Worm (Caenorhabditis elegans) whole organism, L3 larva: Measurements from ENCODE around the gene T27A8.7.
"Not testable (repeated sequence)": the region's sequence is repeated elsewhere in the genome, so short reads cannot be mapped to it uniquely, and the experiment has no call there.

Source experiments
- aly-2 ChIP-seq: fragments of 150-350 bp; optimal IDR thresholded peaks from 2 replicates; lab custom pipeline; 2014; ENCODE audit warnings: missing biosample characterization, missing genetic modification characterization
- ama-1 ChIP-seq: fragments of 150-350 bp; optimal IDR thresholded peaks from 2 replicates; lab custom pipeline; 2018
- ceh-16 ChIP-seq: sonication (generic microtip); optimal IDR thresholded peaks from 2 replicates; lab custom pipeline; 2017; ENCODE audit warnings: missing biosample characterization, missing genetic modification characterization
- ceh-28 ChIP-seq: fragments of 150-350 bp; optimal IDR thresholded peaks from 2 replicates; lab custom pipeline; 2014; ENCODE audit warnings: missing biosample characterization, missing genetic modification reagents, missing genetic modification characterization
- ceh-82 ChIP-seq: fragments of 150-350 bp; optimal IDR thresholded peaks from 2 replicates; lab custom pipeline; 2014; ENCODE audit warnings: missing biosample characterization, missing genetic modification characterization
- ceh-9 ChIP-seq: sonication (generic microtip); optimal IDR thresholded peaks from 2 replicates; lab custom pipeline; 2018; ENCODE audit warnings: missing biosample characterization, missing genetic modification characterization
- egl-27 ChIP-seq: sonication (generic microtip); optimal IDR thresholded peaks from 4 replicates; lab custom pipeline; 2017; ENCODE audit warnings: missing biosample characterization, missing genetic modification reagents, missing genetic modification characterization
- egl-5 ChIP-seq: fragments of 150-350 bp; optimal IDR thresholded peaks from 2 replicates; lab custom pipeline; 2017; ENCODE audit warnings: missing biosample characterization, missing genetic modification reagents, missing genetic modification characterization, inconsistent platforms
- elt-1 ChIP-seq: fragments of 150-350 bp; optimal IDR thresholded peaks from 2 replicates; lab custom pipeline; 2014; ENCODE audit warnings: missing biosample characterization, missing genetic modification characterization
- elt-2 ChIP-seq: sonication (generic microtip); optimal IDR thresholded peaks from 2 replicates; lab custom pipeline; 2016; ENCODE audit warnings: missing genetic modification reagents, mild to moderate bottlenecking, missing genetic modification characterization, missing compliant biosample characterization
- elt-3 ChIP-seq, 3 experiments: fragments of 150-350 bp in 1 of 3; sonication (generic microtip) in 2 of 3; optimal IDR thresholded peaks; 2 replicates in 2 of 3; 4 replicates in 1 of 3; lab custom pipeline; 2014 to 2017; ENCODE audit warnings: missing biosample characterization in 3 of 3, missing genetic modification characterization in 3 of 3
- fkh-10 ChIP-seq: sonication (generic microtip); optimal IDR thresholded peaks from 2 replicates; lab custom pipeline; 2017; ENCODE audit warnings: missing biosample characterization, missing genetic modification reagents, missing genetic modification characterization
- fkh-2 ChIP-seq: fragments of 150-350 bp; optimal IDR thresholded peaks from 2 replicates; lab custom pipeline; 2014; ENCODE audit warnings: missing biosample characterization, missing genetic modification reagents, missing genetic modification characterization
- hmg-11 ChIP-seq: sonication (generic microtip); optimal IDR thresholded peaks from 2 replicates; lab custom pipeline; 2016; ENCODE audit warnings: missing genetic modification characterization, missing compliant biosample characterization
- jun-1 ChIP-seq: fragments of 150-350 bp; optimal IDR thresholded peaks from 2 replicates; lab custom pipeline; 2014; ENCODE audit warnings: missing biosample characterization, missing genetic modification reagents, missing genetic modification characterization
- lsy-12 ChIP-seq: sonication (generic microtip); optimal IDR thresholded peaks from 2 replicates; lab custom pipeline; 2016; ENCODE audit warnings: mild to moderate bottlenecking, missing genetic modification characterization, missing compliant biosample characterization
- mdl-1 ChIP-seq: fragments of 150-350 bp; optimal IDR thresholded peaks from 2 replicates; lab custom pipeline; 2014; ENCODE audit warnings: missing biosample characterization, missing genetic modification characterization
- nfya-1 ChIP-seq: sonication (generic microtip); optimal IDR thresholded peaks from 2 replicates; lab custom pipeline; 2017; ENCODE audit warnings: missing genetic modification characterization, mild to moderate bottlenecking, missing compliant biosample characterization, antibody characterized with exemption, moderate library complexity; ENCODE audit not compliant: insufficient read depth
- nhr-25 ChIP-seq: sonication (generic microtip); optimal IDR thresholded peaks from 2 replicates; lab custom pipeline; 2017; ENCODE audit warnings: missing biosample characterization, missing genetic modification characterization
- nhr-28 ChIP-seq: fragments of 150-350 bp; optimal IDR thresholded peaks from 2 replicates; lab custom pipeline; 2014; ENCODE audit warnings: missing biosample characterization, missing genetic modification characterization
- nhr-67 ChIP-seq: fragments of 150-350 bp; optimal IDR thresholded peaks from 2 replicates; lab custom pipeline; 2014; ENCODE audit warnings: missing biosample characterization, missing genetic modification characterization
- nhr-76 ChIP-seq: fragments of 150-350 bp; sonication (generic microtip); optimal IDR thresholded peaks from 5 replicates; lab custom pipeline; 2014; ENCODE audit warnings: missing biosample characterization, missing genetic modification characterization
- nhr-77 ChIP-seq: fragments of 150-350 bp; optimal IDR thresholded peaks from 2 replicates; lab custom pipeline; 2014; ENCODE audit warnings: missing biosample characterization, missing genetic modification characterization
- pha-4 ChIP-seq: fragments of 150-350 bp; optimal IDR thresholded peaks from 2 replicates; lab custom pipeline; 2014; ENCODE audit warnings: missing biosample characterization, missing genetic modification reagents, missing genetic modification characterization
- sea-2 ChIP-seq: fragments of 150-350 bp; sonication (generic microtip); optimal IDR thresholded peaks from 4 replicates; lab custom pipeline; 2014; ENCODE audit warnings: missing biosample characterization, missing genetic modification reagents, missing genetic modification characterization
- skn-1 ChIP-seq: fragments of 150-350 bp; optimal IDR thresholded peaks from 2 replicates; lab custom pipeline; 2014; ENCODE audit warnings: missing biosample characterization, missing genetic modification characterization
- snpc-4 ChIP-seq: fragments of 150-350 bp; optimal IDR thresholded peaks from 2 replicates; lab custom pipeline; 2014; ENCODE audit warnings: missing biosample characterization, missing genetic modification characterization
- unc-39 ChIP-seq: sonication (generic microtip); optimal IDR thresholded peaks from 4 replicates; lab custom pipeline; 2017; ENCODE audit warnings: missing biosample characterization, missing genetic modification characterization
- zag-1 ChIP-seq: fragments of 150-350 bp; optimal IDR thresholded peaks from 2 replicates; lab custom pipeline; 2014; ENCODE audit warnings: missing biosample characterization, missing genetic modification characterization
- ztf-11 ChIP-seq: fragments of 150-350 bp; optimal IDR thresholded peaks from 2 replicates; lab custom pipeline; 2014; ENCODE audit warnings: missing biosample characterization, missing genetic modification characterization

T27A8.7 gene

ce11 chrX:16058845-16059244, 3.5 kb downstream of the T27A8.7 start, which contains the start of gene T27A8.2:
T27A8.2 (minus strand) TSS chrX:16058945.
- TF ChIP-seq ceh-28: no peak
- TF ChIP-seq mdl-1: no peak
- no peak for TF ChIP-seq hmg-11 (tag; lab: Kevin White, UChicago)
- TF ChIP-seq egl-5: no peak
- TF ChIP-seq nhr-28: no peak
- no peak for TF ChIP-seq skn-1 (tag; lab: Kevin White, UChicago)
- TF ChIP-seq snpc-4 (tag; lab: Kevin White, UChicago): no peak

DNA sequence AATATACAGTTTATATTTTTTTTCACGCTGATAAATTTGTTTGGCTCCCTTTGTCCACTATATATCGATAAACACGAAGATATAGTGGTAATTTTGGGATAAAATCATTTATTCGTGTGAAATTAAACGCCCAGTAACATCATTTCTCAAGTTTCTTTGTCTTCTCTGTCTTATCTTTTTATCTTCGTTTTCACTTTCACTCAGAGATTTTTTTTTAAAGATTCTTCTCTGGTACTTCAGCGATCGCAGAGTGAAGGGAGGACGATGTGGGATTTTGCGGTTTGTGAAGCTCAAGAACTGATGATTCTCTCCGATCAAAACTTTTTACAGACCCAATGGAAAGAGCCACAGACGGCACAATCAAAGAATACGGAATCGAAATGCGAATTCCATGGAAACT, 7.0 kb downstream of the T27A8.7 start, which contains the start of gene T27A8.3:
Gene T27A8.3 (plus strand): TSS at position 301 of the 400 bp plus-strand sequence.
- not testable (repeated sequence) for TF ChIP-seq sea-2; elt-1 (tag; lab: Kevin White, UChicago); fkh-10 (GFP tag; lab: Kevin White, UChicago)

DNA sequence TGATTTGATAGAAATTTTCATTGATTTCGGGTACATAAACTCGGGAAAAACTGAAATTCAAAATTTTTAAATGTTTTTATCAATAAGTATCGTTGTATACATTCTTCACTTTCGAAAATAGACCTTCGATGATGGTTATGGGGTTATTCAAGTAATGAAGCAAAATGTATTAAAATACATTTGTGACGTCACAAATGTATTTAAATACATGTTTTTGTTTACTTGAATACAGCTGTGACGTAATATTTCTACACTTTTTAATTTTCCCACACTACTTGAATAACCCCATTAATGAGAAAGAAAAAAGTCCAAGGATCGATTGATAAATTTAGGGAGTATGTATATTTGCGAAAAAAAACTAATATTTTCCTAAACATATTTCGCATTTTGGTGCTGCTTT, 12.6 kb downstream of the T27A8.7 start:
- TF ChIP-seq pha-4: no peak
- no peak for TF ChIP-seq nhr-77 (tag; lab: Kevin White, UChicago)
- TF ChIP-seq ceh-16 (tag; lab: Kevin White, UChicago): no peak
- no peak for TF ChIP-seq sea-2
- TF ChIP-seq elt-3 (tag; optimal IDR thresholded peaks at IDR 0.05; lab: Kevin White, UChicago): no peak
- TF ChIP-seq nhr-25 (tag; lab: Kevin White, UChicago): no peak
- TF ChIP-seq snpc-4 (tag; lab: Kevin White, UChicago): no peak
- TF ChIP-seq elt-1 (tag; lab: Kevin White, UChicago): no peak
- TF ChIP-seq egl-5: no peak
- no peak for TF ChIP-seq jun-1 (tag; lab: Kevin White, UChicago)
- no peak for TF ChIP-seq fkh-10 (GFP tag; lab: Kevin White, UChicago)
- no peak for TF ChIP-seq zag-1 (tag; lab: Kevin White, UChicago)

DNA sequence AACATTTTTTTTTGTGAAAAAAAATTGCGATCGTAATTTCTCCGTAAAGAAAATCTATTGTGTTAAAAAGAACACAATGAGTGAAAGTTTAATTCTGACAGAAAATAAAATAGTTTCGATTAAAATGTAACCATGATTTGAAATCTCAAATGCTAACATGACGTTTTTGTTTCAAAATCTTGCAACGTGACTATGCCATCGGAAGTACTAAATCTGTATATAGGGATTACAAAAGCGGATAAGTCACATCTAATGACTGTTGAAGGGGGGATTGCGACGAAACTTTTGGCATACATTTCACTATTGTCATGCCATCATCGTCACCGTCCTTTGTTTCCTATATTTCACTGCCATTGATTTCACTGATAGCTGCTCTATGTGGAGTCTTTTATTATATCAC, 17.2 kb downstream of the T27A8.7 start, which contains the start of gene col-187:
Gene col-187 (plus strand): TSS at position 301 of the 400 bp plus-strand sequence.
- TF ChIP-seq mdl-1: no peak
- no peak for TF ChIP-seq ceh-82 (tag; lab: Kevin White, UChicago)
- TF ChIP-seq pha-4: no peak
- TF ChIP-seq nhr-28: no peak
- no peak for TF ChIP-seq ama-1 (lab: Kevin White, UChicago)
- no peak for TF ChIP-seq nhr-25 (tag; lab: Kevin White, UChicago)
- TF ChIP-seq elt-3 (tag; optimal IDR thresholded peaks at IDR 0.05; lab: Kevin White, UChicago): no peak
- no peak for TF ChIP-seq unc-39 (tag; lab: Kevin White, UChicago)
- TF ChIP-seq fkh-10 (GFP tag; lab: Kevin White, UChicago): no peak
- no peak for TF ChIP-seq fkh-2 (tag; lab: Kevin White, UChicago)
- TF ChIP-seq nhr-77 (tag; lab: Kevin White, UChicago): no peak
- TF ChIP-seq zag-1 (tag; lab: Kevin White, UChicago): no peak
- no peak for TF ChIP-seq elt-2

DNA sequence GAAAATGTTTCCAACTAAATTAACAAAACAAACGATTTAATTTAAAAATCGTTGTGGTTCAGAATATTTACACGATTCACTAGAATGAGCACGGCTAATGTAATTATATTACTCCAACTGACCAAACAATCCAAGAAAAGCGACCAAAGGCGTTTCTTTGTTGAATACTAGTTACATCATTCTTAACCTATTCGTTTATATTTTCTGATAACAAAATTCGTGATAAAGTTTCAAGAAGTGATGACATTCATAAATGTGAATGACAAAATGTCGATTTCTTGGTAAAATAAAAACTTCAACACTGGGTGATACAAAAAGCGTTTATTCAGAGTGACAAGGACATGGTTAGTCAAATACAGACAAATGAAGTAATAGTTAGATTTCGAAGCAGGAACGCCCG, 21.1 kb downstream of the T27A8.7 start, which contains the start of gene C30F2.4:
Gene C30F2.4 (minus strand): TSS at position 101 of the 400 bp plus-strand sequence.
- no peak for TF ChIP-seq egl-27 (tag; lab: Kevin White, UChicago)
- no peak for TF ChIP-seq aly-2
- no peak for TF ChIP-seq unc-39 (tag; lab: Kevin White, UChicago)
- no peak for TF ChIP-seq nfya-1
- TF ChIP-seq nhr-76 (tag; lab: Kevin White, UChicago): no peak
- TF ChIP-seq ztf-11 (tag; lab: Kevin White, UChicago): no peak
- TF ChIP-seq fkh-10 (GFP tag; lab: Kevin White, UChicago): no peak

DNA sequence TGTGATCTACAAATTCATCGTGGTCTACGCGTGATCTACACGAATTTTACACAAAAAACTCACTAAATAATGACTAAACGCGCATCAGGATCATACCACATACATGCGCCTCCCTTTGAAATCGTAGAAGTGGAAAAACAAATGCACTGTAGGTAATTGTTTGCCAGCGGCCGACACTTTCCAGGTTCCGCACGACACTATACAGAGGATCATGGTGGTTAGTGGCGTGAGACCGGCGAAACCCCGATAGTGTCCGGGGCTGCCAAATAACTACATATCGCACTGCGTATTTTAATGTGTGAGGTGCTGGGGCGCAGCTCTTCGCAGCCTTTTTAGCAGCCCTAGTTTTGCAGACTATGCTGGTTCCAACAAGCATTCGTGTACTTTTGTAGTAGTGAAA, 23.4 kb downstream of the T27A8.7 start:
- TF ChIP-seq elt-1 (tag; lab: Kevin White, UChicago): no peak
- TF ChIP-seq nhr-67: no peak
- no peak for TF ChIP-seq aly-2
- TF ChIP-seq lsy-12 (tag; lab: Kevin White, UChicago): no peak
- no peak for TF ChIP-seq ceh-9 (tag; lab: Kevin White, UChicago)

DNA sequence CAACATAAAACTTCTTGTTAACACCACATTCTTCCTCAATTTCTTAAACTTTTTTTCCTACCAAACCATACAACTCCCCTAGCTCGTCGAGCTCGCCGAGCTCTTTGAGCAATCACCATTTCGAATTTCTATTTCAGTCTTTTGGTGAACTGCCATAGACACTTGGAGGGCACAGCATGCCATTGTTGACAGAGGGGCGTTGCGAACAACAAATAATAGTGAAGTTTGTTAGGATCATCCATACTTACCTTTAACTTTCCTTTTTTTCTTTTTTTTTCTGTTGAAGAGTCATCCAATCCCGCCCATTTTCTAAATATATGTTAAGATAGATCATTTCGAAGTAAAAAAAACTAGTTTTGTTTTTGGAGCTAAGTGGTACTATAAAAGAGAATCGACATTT, 26.7 kb downstream of the T27A8.7 start, which contains the start of gene idpp-14:
Gene idpp-14 (plus strand): TSS at position 324 of the 400 bp plus-strand sequence.
- no peak for TF ChIP-seq fkh-2 (tag; lab: Kevin White, UChicago)
- peak; percentile 79 for TF ChIP-seq pha-4
- TF ChIP-seq unc-39 (tag; lab: Kevin White, UChicago): no peak
